Worm (Caenorhabditis elegans) whole organism, L4/young adult: ENCODE results near the gene F18A12.2.

Experiments used
- W03F9.2 ChIP-seq: fragments of 150-350 bp; optimal IDR thresholded peaks from 2 replicates; lab custom pipeline; 2014; ENCODE audit warnings: missing biosample characterization, missing genetic modification characterization
- him-1 ChIP-seq: sonication (generic microtip); optimal IDR thresholded peaks from 2 replicates; lab custom pipeline; 2016; ENCODE audit warnings: missing genotype, missing genetic modification reagents, missing genetic modification characterization, missing compliant biosample characterization

- no peak for TF ChIP-seq him-1 (tag; lab: Kevin White, UChicago)
- no peak for TF ChIP-seq W03F9.2
Observed at ce11 chrII:3429400-3429799, 14.7 kb downstream of the F18A12.2 start, which contains the start of gene C16C8.18.
